Fruit fly (Drosophila melanogaster): ENCODE measurements around the gene CG4733.

DNA sequence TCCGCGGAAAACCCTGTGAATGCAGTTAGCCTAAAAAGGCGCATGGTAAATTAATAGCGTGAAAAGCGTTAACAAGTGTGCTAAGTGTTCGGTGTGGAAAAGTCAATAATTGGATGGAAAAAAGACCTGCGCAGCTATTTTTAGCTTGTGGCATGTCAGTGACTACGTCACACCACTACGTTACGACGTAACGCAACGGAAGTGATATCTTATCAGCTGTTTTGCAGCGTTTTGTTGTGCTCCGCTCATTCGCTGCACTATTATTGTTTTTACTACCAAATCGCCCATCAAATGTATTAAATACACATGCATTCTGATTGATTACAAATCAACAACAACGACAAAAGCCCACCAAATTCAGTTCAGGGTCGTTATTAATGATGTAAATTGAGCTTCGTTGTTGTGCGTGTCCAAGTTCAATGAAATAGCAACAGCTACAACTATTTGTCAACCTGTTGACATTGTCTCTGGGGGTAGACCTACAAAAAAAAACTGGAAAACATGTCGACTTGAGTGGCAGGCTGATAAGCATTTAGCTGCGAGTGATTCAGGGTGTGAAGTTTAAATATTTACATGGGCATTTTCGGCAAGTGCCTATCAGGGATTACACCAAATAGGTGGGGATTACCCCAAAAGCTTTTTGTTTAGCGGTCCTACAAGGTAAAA lies 42.8 kb upstream of the CG4733 start:
- TF ChIP-seq CG11617 (GFP tag; optimal IDR thresholded peaks at IDR 0.05) (no peak), Mnt (GFP tag; optimal IDR thresholded peaks at IDR 0.05) (no peak), CG7101 (tag; optimal IDR thresholded peaks at IDR 0.05) (no peak), tj (GFP tag; optimal IDR thresholded peaks at IDR 0.05) (no peak), CG5204 (GFP tag; optimal IDR thresholded peaks at IDR 0.05) (no peak), CG7045 (GFP tag; optimal IDR thresholded peaks at IDR 0.05) (no peak), Crg-1 (GFP tag; optimal IDR thresholded peaks at IDR 0.05) (peak; percentile 17), toe (GFP tag; optimal IDR thresholded peaks at IDR 0.05) (no peak), CG14711 (tag; optimal IDR thresholded peaks at IDR 0.05) (no peak), pad (GFP tag; optimal IDR thresholded peaks at IDR 0.05) (no peak), CG33017 (tag; optimal IDR thresholded peaks at IDR 0.05) (no peak)
